Fruit fly (Drosophila melanogaster) whole organism, pupa: ENCODE measurements around the gene Shab.

Source experiments
- CG10348 ChIP-seq: fragments of 200-800 bp; sonication (Bioruptor generic); IDR thresholded peaks from 2 replicates; pipeline ENCODE4 v1.3.6; 2022; ENCODE audit warnings: missing biosample characterization, missing genetic modification characterization
- CG12605 ChIP-seq: fragments of 200-800 bp; sonication (Bioruptor generic); IDR thresholded peaks from 2 replicates; pipeline ENCODE4 v1.3.6; 2022; ENCODE audit warnings: missing biosample characterization, missing genetic modification characterization
- CG13204 ChIP-seq: fragments of 200-800 bp; sonication (Bioruptor generic); optimal IDR thresholded peaks from 2 replicates; lab custom pipeline; 2018; ENCODE audit warnings: missing biosample characterization, mild to moderate bottlenecking, missing genetic modification characterization, moderate library complexity
- CG14655 ChIP-seq: fragments of 200-800 bp; sonication (Bioruptor generic); optimal IDR thresholded peaks from 3 replicates; lab custom pipeline; 2017; ENCODE audit warnings: mild to moderate bottlenecking, missing biosample characterization, missing genetic modification reagents, missing genetic modification characterization
- CG15710 ChIP-seq: fragments of 200-800 bp; sonication (Bioruptor generic); optimal IDR thresholded peaks from 2 replicates; lab custom pipeline; 2018; ENCODE audit warnings: missing biosample characterization, mild to moderate bottlenecking, missing genetic modification characterization, moderate library complexity
- CG17806 ChIP-seq: fragments of 200-800 bp; sonication (Bioruptor generic); optimal IDR thresholded peaks from 2 replicates; lab custom pipeline; 2018; ENCODE audit warnings: missing biosample characterization, mild to moderate bottlenecking, missing genetic modification characterization, moderate library complexity
- CG32121 ChIP-seq: fragments of 200-800 bp; sonication (Bioruptor generic); IDR thresholded peaks from 2 replicates; pipeline ENCODE4 v1.3.6; 2022; ENCODE audit warnings: missing biosample characterization, missing genetic modification characterization
- CG34367 ChIP-seq: fragments of 200-800 bp; sonication (Bioruptor generic); optimal IDR thresholded peaks from 2 replicates; lab custom pipeline; 2018; ENCODE audit warnings: missing biosample characterization, mild to moderate bottlenecking, missing genetic modification characterization
- CG4496 ChIP-seq: fragments of 200-800 bp; sonication (Bioruptor generic); IDR thresholded peaks from 3 replicates; pipeline ENCODE4 v1.3.6; 2022; ENCODE audit warnings: missing biosample characterization, missing genetic modification characterization
- CG8159 ChIP-seq: fragments of 200-800 bp; sonication (Bioruptor generic); optimal IDR thresholded peaks from 3 replicates; lab custom pipeline; 2018; ENCODE audit warnings: missing biosample characterization, mild to moderate bottlenecking, missing genetic modification characterization, moderate library complexity
- CG8301 ChIP-seq: fragments of 200-800 bp; sonication (Bioruptor generic); optimal IDR thresholded peaks from 2 replicates; lab custom pipeline; 2018; ENCODE audit warnings: missing biosample characterization, mild to moderate bottlenecking, missing genetic modification characterization
- CG9948 ChIP-seq: fragments of 200-800 bp; sonication (Bioruptor generic); optimal IDR thresholded peaks from 2 replicates; lab custom pipeline; 2018; ENCODE audit warnings: missing biosample characterization, mild to moderate bottlenecking, missing genetic modification characterization, moderate library complexity
- D1 ChIP-seq: fragments of 200-800 bp; sonication (Bioruptor generic); optimal IDR thresholded peaks from 2 replicates; lab custom pipeline; 2018; ENCODE audit warnings: missing biosample characterization, mild to moderate bottlenecking, missing genetic modification characterization, moderate library complexity
- EcR ChIP-seq: fragments of 200-800 bp; sonication (Bioruptor generic); optimal IDR thresholded peaks from 3 replicates; lab custom pipeline; 2019; ENCODE audit warnings: missing biosample characterization, missing genetic modification characterization, mild to moderate bottlenecking, moderate library complexity, missing genetic modification reagents
- Ets98B ChIP-seq: fragments of 200-800 bp; sonication (Bioruptor generic); IDR thresholded peaks from 2 replicates; pipeline ENCODE4 v1.3.6; 2022; ENCODE audit warnings: missing biosample characterization, missing genetic modification characterization
- Pif1A ChIP-seq: fragments of 200-800 bp; sonication (Bioruptor generic); optimal IDR thresholded peaks from 3 replicates; lab custom pipeline; 2016; ENCODE audit warnings: missing biosample characterization, missing genetic modification characterization
- Pif1B ChIP-seq: fragments of 200-800 bp; sonication (Bioruptor generic); optimal IDR thresholded peaks from 3 replicates; lab custom pipeline; 2016; ENCODE audit warnings: missing biosample characterization, missing genetic modification characterization
- Snoo ChIP-seq: fragments of 200-800 bp; sonication (Bioruptor generic); optimal IDR thresholded peaks from 3 replicates; lab custom pipeline; 2017; ENCODE audit warnings: missing biosample characterization, mild to moderate bottlenecking, missing genetic modification characterization, inconsistent platforms
- fd96Ca ChIP-seq: fragments of 200-800 bp; sonication (Bioruptor generic); IDR thresholded peaks from 3 replicates; pipeline ENCODE4 v1.3.6; 2022; ENCODE audit warnings: missing biosample characterization, missing genetic modification characterization
- gl ChIP-seq: fragments of 200-800 bp; sonication (Bioruptor generic); optimal IDR thresholded peaks from 2 replicates; lab custom pipeline; 2018; ENCODE audit warnings: missing biosample characterization, mild to moderate bottlenecking, missing genetic modification characterization
- rn ChIP-seq: fragments of 200-800 bp; sonication (Bioruptor generic); IDR thresholded peaks from 2 replicates; pipeline ENCODE4 v1.3.6; 2022; ENCODE audit warnings: missing biosample characterization, missing genetic modification characterization

Shab gene

dm6 chr3L:2874031-2874430, 20.8 kb upstream of the Shab start:
- TF ChIP-seq EcR (GFP tag; lab: Kevin White, UChicago) (peak; percentile 77), CG15710 (tag; lab: Kevin White, UChicago) (peak; percentile 9), CG4496 (0 out of 3 replicates have a peak, but pooled peaks have one; percentile 11), CG14655 (GFP tag; lab: Kevin White, UChicago) (no peak), Pif1B (GFP tag; lab: Kevin White, UChicago) (no peak), CG13204 (GFP tag; lab: Kevin White, UChicago) (peak; percentile 40), Snoo (tag; lab: Kevin White, UChicago) (peak; percentile 13), CG34367 (tag; lab: Kevin White, UChicago) (no peak)

dm6 chr3L:2879005-2879826, 15.6 kb upstream of the Shab start, which contains the start of gene Tet:
Gene Tet (minus strand): TSS chr3L:2879158.
- no peak for TF ChIP-seq CG8301
- no peak for TF ChIP-seq fd96Ca (GFP tag; lab: Robert Waterston, UW)
- peak; percentile 28 for TF ChIP-seq CG13204 (GFP tag; lab: Kevin White, UChicago)
- TF ChIP-seq rn (GFP tag; lab: Robert Waterston, UW) = no peak
- peak; percentile 23 for TF ChIP-seq CG9948 (tag; lab: Kevin White, UChicago)
- no peak for TF ChIP-seq CG17806 (tag; lab: Kevin White, UChicago)
- no peak for TF ChIP-seq Ets98B (GFP tag; lab: Robert Waterston, UW)
- TF ChIP-seq CG32121 (GFP tag; lab: Robert Waterston, UW) = no peak

- TF ChIP-seq CG34367 (tag; lab: Kevin White, UChicago) = peak; percentile 31
- TF ChIP-seq CG4496 = peak; percentile 94
- no peak for TF ChIP-seq D1
- peak; percentile 78 for TF ChIP-seq CG8159
- TF ChIP-seq CG8301 = peak; percentile 56
- peak; percentile 60; the same call in 1 of the 2 replicates for TF ChIP-seq CG12605 (GFP tag; lab: Robert Waterston, UW)
- TF ChIP-seq CG14655 (GFP tag; lab: Kevin White, UChicago) = peak; percentile 68
- TF ChIP-seq Snoo (tag; lab: Kevin White, UChicago) = peak; percentile 9
- TF ChIP-seq CG9948 (tag; lab: Kevin White, UChicago) = peak; percentile 73
- TF ChIP-seq gl (tag; lab: Kevin White, UChicago) = peak; percentile 51
- peak; percentile 68 for TF ChIP-seq Pif1B (GFP tag; lab: Kevin White, UChicago)
- peak; percentile 80 for TF ChIP-seq rn (GFP tag; lab: Robert Waterston, UW)
- peak; percentile 81 for TF ChIP-seq Pif1A
- no peak for TF ChIP-seq EcR (GFP tag; lab: Kevin White, UChicago)
- TF ChIP-seq CG32121 (GFP tag; lab: Robert Waterston, UW) = peak; percentile 84
- TF ChIP-seq CG10348 = no peak
- peak; percentile 83 for TF ChIP-seq Ets98B (GFP tag; lab: Robert Waterston, UW)
- peak; percentile 78 for TF ChIP-seq CG17806 (tag; lab: Kevin White, UChicago)
- peak; percentile 68 for TF ChIP-seq CG15710 (tag; lab: Kevin White, UChicago)
- TF ChIP-seq fd96Ca (GFP tag; lab: Robert Waterston, UW) = peak; percentile 88
- no peak for TF ChIP-seq CG13204 (GFP tag; lab: Kevin White, UChicago)
These were observed 15.0 kb upstream of the Shab start for dm6 chr3L:2879827-2880131.

dm6 chr3L:2881582-2881981, 13.2 kb upstream of the Shab start:
- no peak for TF ChIP-seq CG15710 (tag; lab: Kevin White, UChicago)
- peak; percentile 56 for TF ChIP-seq CG13204 (GFP tag; lab: Kevin White, UChicago)

dm6 chr3L:2882328-2882727, 12.5 kb upstream of the Shab start:
- TF ChIP-seq CG13204 (GFP tag; lab: Kevin White, UChicago) (no peak), CG17806 (tag; lab: Kevin White, UChicago) (no peak), fd96Ca (GFP tag; lab: Robert Waterston, UW) (no peak), Snoo (tag; lab: Kevin White, UChicago) (no peak), CG9948 (tag; lab: Kevin White, UChicago) (no peak), Ets98B (GFP tag; lab: Robert Waterston, UW) (no peak), rn (GFP tag; lab: Robert Waterston, UW) (no peak), EcR (GFP tag; lab: Kevin White, UChicago) (no peak), CG15710 (tag; lab: Kevin White, UChicago) (no peak), gl (tag; lab: Kevin White, UChicago) (no peak), Pif1B (GFP tag; lab: Kevin White, UChicago) (no peak)
- TF ChIP-seq, all 21 proteins: peak for 0

- TF ChIP-seq CG12605 (GFP tag; lab: Robert Waterston, UW) (no peak), Snoo (tag; lab: Kevin White, UChicago) (peak; percentile 10), EcR (GFP tag; lab: Kevin White, UChicago) (no peak)
These were observed 10.4 kb upstream of the Shab start for dm6 chr3L:2884404-2884803.
